Fruit fly (Drosophila melanogaster): ENCODE data around the gene CG2854.

DNA sequence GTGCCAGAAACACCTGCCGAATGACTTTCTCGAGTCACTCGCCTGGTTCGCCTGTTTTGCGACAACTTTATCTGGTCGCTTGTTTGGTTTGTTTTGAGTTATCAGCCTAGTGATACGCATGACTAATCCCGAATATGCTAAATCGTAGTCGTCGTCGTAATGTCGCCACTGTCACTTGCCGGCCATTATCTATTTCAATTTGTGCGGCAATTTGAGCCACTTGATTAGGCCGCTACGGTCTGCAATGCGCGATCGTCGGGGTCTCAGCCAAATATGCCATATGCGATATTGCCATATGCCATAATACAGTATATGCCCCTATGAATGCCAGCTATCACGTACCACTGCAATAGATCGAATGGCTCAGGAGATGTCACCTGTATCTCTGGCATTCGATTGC lies 25.9 kb downstream of the CG2854 start:
- no peak for TF ChIP-seq fd85E (GFP tag; optimal IDR thresholded peaks at IDR 0.05)
- no peak for TF ChIP-seq CG8319 (GFP tag; optimal IDR thresholded peaks at IDR 0.05)
- TF ChIP-seq topi (GFP tag; optimal IDR thresholded peaks at IDR 0.05), result no peak
- no peak for TF ChIP-seq ss (GFP tag; optimal IDR thresholded peaks at IDR 0.05)
- TF ChIP-seq Hr39 (GFP tag; optimal IDR thresholded peaks at IDR 0.05), result no peak
- TF ChIP-seq CG15336 (GFP tag; IDR thresholded peaks at IDR 0.05), result no peak
- TF ChIP-seq CG10669 (GFP tag; optimal IDR thresholded peaks at IDR 0.05), result no peak
- TF ChIP-seq CG34406 (GFP tag; optimal IDR thresholded peaks at IDR 0.05), result no peak
